Fruit fly (Drosophila melanogaster): ENCODE measurements around the gene CG15878.

dm6 chr3L:2255775-2256174, 43.5 kb upstream of the CG15878 start:
- TF ChIP-seq Dif (GFP tag; optimal IDR thresholded peaks at IDR 0.05; ENCODE audit: partially characterized antibody) (no peak), Mio (GFP tag; optimal IDR thresholded peaks at IDR 0.05) (no peak), pan (optimal IDR thresholded peaks at IDR 0.05) (no peak), br (GFP tag; optimal IDR thresholded peaks at IDR 0.05) (no peak), rgr (GFP tag; optimal IDR thresholded peaks at IDR 0.05) (no peak)

Measured in whole organism, wandering third instar larva.